Fruit fly (Drosophila melanogaster) Kc167 (cell line): ENCODE data around the gene CG7333.

ENCODE experiments used
- h ChIP-seq: fragments of >200 bp; optimal IDR thresholded peaks from 3 replicates; lab custom pipeline; 2018; ENCODE audit warnings: missing external identifiers
- insv ChIP-seq: fragments of >200 bp; optimal IDR thresholded peaks from 3 replicates; lab custom pipeline; 2018; ENCODE audit warnings: missing external identifiers

- TF ChIP-seq h (no peak), insv (lab: Kevin White, UChicago) (no peak)
Measured at dm6 chr3R:19612908-19613431, 12.5 kb downstream of the CG7333 start, which contains the start of gene CG16727.
